Worm (Caenorhabditis elegans) whole organism, mixed stage, embryonic: ENCODE data around the gene T03F6.4.

Experiments used
- blmp-1 ChIP-seq: fragments of 150-350 bp; optimal IDR thresholded peaks from 2 replicates; lab custom pipeline; 2014; ENCODE audit warnings: missing biosample characterization, missing genetic modification characterization
- ceh-39 ChIP-seq: fragments of 150-350 bp; optimal IDR thresholded peaks from 2 replicates; lab custom pipeline; 2014; ENCODE audit warnings: missing biosample characterization, missing genetic modification characterization
- ceh-43 ChIP-seq: fragments of 200-800 bp; sonication (Bioruptor generic); optimal IDR thresholded peaks from 2 replicates; lab custom pipeline; 2018; ENCODE audit warnings: mild to moderate bottlenecking, missing genetic modification characterization, moderate library complexity, missing compliant biosample characterization
- ces-1 ChIP-seq: fragments of 150-350 bp; optimal IDR thresholded peaks from 2 replicates; lab custom pipeline; 2014; ENCODE audit warnings: missing biosample characterization, missing genetic modification reagents, missing genetic modification characterization
- hlh-1 ChIP-seq: fragments of 150-350 bp; optimal IDR thresholded peaks from 2 replicates; lab custom pipeline; 2014; ENCODE audit warnings: missing biosample characterization, missing genetic modification reagents, missing genetic modification characterization
- lin-32 ChIP-seq: fragments of 200-800 bp; sonication (Bioruptor generic); optimal IDR thresholded peaks from 2 replicates; lab custom pipeline; 2018; ENCODE audit warnings: mild to moderate bottlenecking, missing genetic modification characterization, missing compliant biosample characterization
- nhr-237 ChIP-seq: fragments of 150-350 bp; optimal IDR thresholded peaks from 2 replicates; lab custom pipeline; 2014; ENCODE audit warnings: missing biosample characterization, missing genetic modification characterization
- nhr-28 ChIP-seq: fragments of 150-350 bp; optimal IDR thresholded peaks from 2 replicates; lab custom pipeline; 2014; ENCODE audit warnings: missing biosample characterization, missing genetic modification characterization
- nhr-76 ChIP-seq: sonication (generic microtip); optimal IDR thresholded peaks from 2 replicates; lab custom pipeline; 2017; ENCODE audit warnings: missing biosample characterization, missing genetic modification characterization
- unc-39 ChIP-seq: fragments of 150-350 bp; optimal IDR thresholded peaks from 2 replicates; lab custom pipeline; 2014; ENCODE audit warnings: missing biosample characterization, missing genetic modification characterization
- unc-62 ChIP-seq: fragments of 150-350 bp; optimal IDR thresholded peaks from 2 replicates; lab custom pipeline; 2014; ENCODE audit warnings: missing biosample characterization, missing genetic modification reagents, missing genetic modification characterization

DNA sequence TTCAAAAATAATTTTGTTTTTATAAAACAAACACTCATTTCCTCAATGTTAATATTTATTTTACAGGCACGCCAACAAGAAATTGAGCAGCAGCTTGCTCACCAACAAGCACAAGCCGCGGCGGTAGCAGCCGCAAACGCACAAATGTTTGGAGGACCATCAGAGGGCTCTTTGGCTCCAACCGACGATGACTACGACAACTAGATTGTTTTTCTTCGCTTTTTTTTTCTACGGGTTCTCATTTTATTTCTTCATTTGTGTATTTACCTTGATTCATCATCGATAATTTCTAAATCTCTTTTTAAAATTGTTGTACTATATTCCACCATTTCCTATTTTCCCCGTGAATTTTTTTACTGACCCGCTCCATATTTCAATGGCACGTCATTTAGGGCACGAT, 42.8 kb upstream of the T03F6.4 start, which contains the start of gene ife-1:
- TF ChIP-seq ces-1 (GFP tag; lab: Kevin White, UChicago) (no peak), nhr-237 (tag; lab: Kevin White, UChicago) (no peak), blmp-1 (tag; lab: Kevin White, UChicago) (no peak), ceh-43 (GFP tag; lab: Kevin White, UChicago) (no peak), nhr-76 (no peak), nhr-28 (tag; lab: Kevin White, UChicago) (no peak), hlh-1 (tag; lab: Kevin White, UChicago) (no peak), unc-62 (GFP tag; lab: Kevin White, UChicago) (no peak), lin-32 (GFP tag; lab: Kevin White, UChicago) (no peak), unc-39 (tag; lab: Kevin White, UChicago) (no peak), ceh-39 (tag; lab: Kevin White, UChicago) (no peak)
